Fruit fly (Drosophila melanogaster) ovary, adult (tissue): ENCODE data around the gene dati.
A peak's percentile ranks its signal among the peaks of the same experiment; 100 is the strongest.

Experiments
- CG17801 ChIP-seq: fragments of 200-800 bp; optimal IDR thresholded peaks from 2 replicates; lab custom pipeline; 2019; ENCODE audit warnings: missing biosample characterization, mild to moderate bottlenecking, missing genetic modification characterization, moderate library complexity; ENCODE audit not compliant: partially characterized antibody

Gene dati

dm6 chr4:395505-395868 lies at the start of gene dati:
Gene dati, minus strand, starts transcription at chr4:395605.
- TF ChIP-seq CG17801 (GFP tag; lab: Kevin White, UChicago) = no peak

- TF ChIP-seq CG17801 (GFP tag; lab: Kevin White, UChicago) = peak; percentile 20
These were observed 48.3 kb upstream of the dati start, which contains the start of gene lgs for dm6 chr4:443592-444257. Gene lgs, minus strand, starts transcription at chr4:443911.

- no peak for TF ChIP-seq CG17801 (GFP tag; lab: Kevin White, UChicago)
These were observed 39.0 kb upstream of the dati start for dm6 chr4:434355-434754.

- TF ChIP-seq CG17801 (GFP tag; lab: Kevin White, UChicago) = no peak
These were observed 34.1 kb upstream of the dati start for dm6 chr4:429500-429899.

- no peak for TF ChIP-seq CG17801 (GFP tag; lab: Kevin White, UChicago)
These were observed 32.9 kb upstream of the dati start for dm6 chr4:428256-428655.

- TF ChIP-seq CG17801 (GFP tag; lab: Kevin White, UChicago) = peak; percentile 78
These were observed 29.4 kb upstream of the dati start for dm6 chr4:424630-425327.

- no peak for TF ChIP-seq CG17801 (GFP tag; lab: Kevin White, UChicago)
These were observed 27.9 kb upstream of the dati start for dm6 chr4:423338-423737.

- TF ChIP-seq CG17801 (GFP tag; lab: Kevin White, UChicago) = no peak
These were observed 26.4 kb upstream of the dati start for dm6 chr4:421772-422171.

dm6 chr4:421025-421424 lies 25.6 kb upstream of the dati start:
- no peak for TF ChIP-seq CG17801 (GFP tag; lab: Kevin White, UChicago)

dm6 chr4:418701-419100 lies 23.3 kb upstream of the dati start:
- TF ChIP-seq CG17801 (GFP tag; lab: Kevin White, UChicago) = no peak

dm6 chr4:416288-416687 lies 20.9 kb upstream of the dati start:
- TF ChIP-seq CG17801 (GFP tag; lab: Kevin White, UChicago) = no peak

dm6 chr4:411513-411912 lies 16.1 kb upstream of the dati start:
- TF ChIP-seq CG17801 (GFP tag; lab: Kevin White, UChicago) = no peak

dm6 chr4:406843-407242 lies 11.4 kb upstream of the dati start:
- no peak for TF ChIP-seq CG17801 (GFP tag; lab: Kevin White, UChicago)

- TF ChIP-seq CG17801 (GFP tag; lab: Kevin White, UChicago) = no peak
These were observed 10.9 kb upstream of the dati start for dm6 chr4:406330-406729.

dm6 chr4:405225-405624 lies 9.8 kb upstream of the dati start:
- TF ChIP-seq CG17801 (GFP tag; lab: Kevin White, UChicago) = no peak

dm6 chr4:404325-404724 lies 8.9 kb upstream of the dati start:
- no peak for TF ChIP-seq CG17801 (GFP tag; lab: Kevin White, UChicago)
